Worm (Caenorhabditis elegans) whole organism, late embryonic: Measurements from ENCODE around the gene Y51A2D.13.

ENCODE experiments used
- odd-2 ChIP-seq: sonication (generic microtip); optimal IDR thresholded peaks from 2 replicates; lab custom pipeline; 2017; ENCODE audit warnings: antibody characterized with exemption, mild to moderate bottlenecking, missing genetic modification characterization, missing compliant biosample characterization

The Y51A2D.13 gene

DNA sequence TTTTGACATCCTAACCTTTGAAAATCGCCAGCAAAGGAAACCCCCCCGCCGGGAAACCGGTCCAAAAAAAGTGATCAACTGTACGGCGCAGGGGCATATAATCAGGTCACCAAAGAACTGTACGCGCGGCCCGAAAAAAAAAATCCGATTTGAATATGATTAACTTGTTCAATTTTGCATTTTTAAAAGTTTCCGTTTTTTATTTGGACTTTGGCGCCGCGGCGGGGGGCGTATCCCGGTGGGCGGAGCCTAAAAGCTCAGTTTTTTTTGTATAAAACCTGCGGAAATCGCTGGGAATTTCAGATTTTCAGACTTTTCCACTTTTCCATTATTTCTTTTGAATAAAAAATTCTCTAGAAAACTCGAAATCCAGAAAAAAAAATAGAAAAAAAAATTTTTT, 55.1 kb downstream of the Y51A2D.13 start, which contains the start of gene hmit-1.2:
TSS of gene hmit-1.2 (plus strand) at position 301 of the 400 bp plus-strand sequence.
- TF ChIP-seq odd-2 (tag; lab: Kevin White, UChicago), result no peak
- TF ChIP-seq, all 69 proteins: peak for 0
